Worm (Caenorhabditis elegans) whole organism, midembryonic: ENCODE measurements around the gene nhr-27.

Experiments
- T22C8.4 ChIP-seq: fragments of 200-800 bp; sonication (Bioruptor generic); IDR thresholded peaks from 2 replicates; pipeline ENCODE4 v1.3.6; 2022; ENCODE audit warnings: missing genetic modification characterization, missing compliant biosample characterization
- cog-1 ChIP-seq: sonication (generic microtip); optimal IDR thresholded peaks from 2 replicates; lab custom pipeline; 2016; ENCODE audit warnings: missing genetic modification characterization, missing compliant biosample characterization
- flt-1 ChIP-seq: fragments of 200-800 bp; sonication (Bioruptor generic); IDR thresholded peaks from 2 replicates; pipeline ENCODE4 v1.3.6; 2022; ENCODE audit warnings: missing genetic modification characterization, missing compliant biosample characterization

DNA sequence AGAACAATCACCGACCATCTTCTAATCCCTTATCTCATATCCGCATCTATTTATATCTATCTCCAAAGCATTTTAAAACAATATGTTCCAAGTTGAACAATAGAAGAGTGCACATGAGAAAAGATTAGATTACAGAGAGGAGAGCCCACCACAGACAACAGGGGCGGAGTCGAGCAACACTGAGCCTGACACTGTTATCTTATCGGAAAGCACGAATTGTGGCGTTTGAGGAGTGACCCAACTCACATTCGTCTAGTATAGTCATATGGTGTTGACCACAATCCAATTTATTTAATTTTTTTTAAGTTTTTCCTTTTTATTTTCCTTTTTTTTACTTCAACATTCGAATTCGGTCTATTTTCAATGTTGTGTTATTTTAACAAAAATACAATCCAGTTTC, 27.4 kb downstream of the nhr-27 start:
- TF ChIP-seq flt-1, result no peak
- no peak for TF ChIP-seq cog-1
- no peak for TF ChIP-seq T22C8.4
